Fruit fly (Drosophila melanogaster) whole organism, wandering third instar larva: Measurements from ENCODE around the gene Ocrl.

ENCODE experiments used
- Abd-B ChIP-seq: fragments of >200 bp; optimal IDR thresholded peaks from 2 replicates; lab custom pipeline; 2017; ENCODE audit warnings: missing biosample characterization, missing genetic modification characterization
- CG32264 ChIP-seq: fragments of 200-800 bp; sonication (Bioruptor generic); optimal IDR thresholded peaks from 2 replicates; lab custom pipeline; 2016; ENCODE audit warnings: missing biosample characterization, missing genetic modification characterization
- CG9705 ChIP-seq: fragments of 200-800 bp; sonication (Bioruptor generic); optimal IDR thresholded peaks from 2 replicates; lab custom pipeline; 2018; ENCODE audit warnings: missing biosample characterization, mild to moderate bottlenecking, missing genetic modification characterization
- CrebA ChIP-seq: fragments of 200-800 bp; sonication (Bioruptor generic); optimal IDR thresholded peaks from 2 replicates; lab custom pipeline; 2016; ENCODE audit warnings: missing biosample characterization, mild to moderate bottlenecking, missing genetic modification characterization, borderline replicate concordance
- Dfd ChIP-seq: fragments of >200 bp; optimal IDR thresholded peaks from 2 replicates; lab custom pipeline; 2017; ENCODE audit warnings: missing biosample characterization, missing genetic modification characterization
- Dif ChIP-seq: fragments of 200-275, 200-300 bp; sonication (Bioruptor generic); optimal IDR thresholded peaks from 2 replicates; lab custom pipeline; 2018; ENCODE audit warnings: missing biosample characterization, missing genetic modification characterization; ENCODE audit not compliant: partially characterized antibody
- GATAd ChIP-seq: sonication (Bioruptor generic); optimal IDR thresholded peaks from 2 replicates; lab custom pipeline; 2016; ENCODE audit warnings: missing biosample characterization, missing genetic modification characterization
- HLH106 ChIP-seq: fragments of 200-800 bp; optimal IDR thresholded peaks from 3 replicates; lab custom pipeline; 2019; ENCODE audit warnings: missing biosample characterization, mild to moderate bottlenecking, missing genetic modification characterization, moderate library complexity
- Hnf4 ChIP-seq: fragments of 200-800 bp; sonication (Bioruptor generic); optimal IDR thresholded peaks from 2 replicates; lab custom pipeline; 2016; ENCODE audit warnings: missing biosample characterization, mild to moderate bottlenecking, missing genetic modification characterization
- Hr78 ChIP-seq: fragments of >200 bp; optimal IDR thresholded peaks from 2 replicates; lab custom pipeline; 2017; ENCODE audit warnings: missing biosample characterization, missing genetic modification characterization
- Hr83 ChIP-seq: fragments of 200-300 bp; sonication (Bioruptor generic); optimal IDR thresholded peaks from 2 replicates; lab custom pipeline; 2016; ENCODE audit warnings: missing biosample characterization, mild to moderate bottlenecking, missing genetic modification characterization, moderate library complexity; ENCODE audit not compliant: poor library complexity, severe bottlenecking
- Jra ChIP-seq: sonication (Bioruptor generic); optimal IDR thresholded peaks from 2 replicates; lab custom pipeline; 2016; ENCODE audit warnings: missing biosample characterization, missing genetic modification characterization
- Mio ChIP-seq: sonication (Bioruptor generic); optimal IDR thresholded peaks from 2 replicates; lab custom pipeline; 2016; ENCODE audit warnings: missing biosample characterization, missing genetic modification characterization
- Myc ChIP-seq: fragments of >200 bp; optimal IDR thresholded peaks from 2 replicates; lab custom pipeline; 2017
- N ChIP-seq: fragments of >200 bp; optimal IDR thresholded peaks from 2 replicates; lab custom pipeline; 2018; ENCODE audit warnings: missing biosample characterization, missing external identifiers, missing genetic modification characterization
- OdsH ChIP-seq: fragments of 200-800 bp; sonication (Bioruptor generic); optimal IDR thresholded peaks from 2 replicates; lab custom pipeline; 2016; ENCODE audit warnings: missing biosample characterization, mild to moderate bottlenecking, missing genetic modification characterization
- Rel ChIP-seq, 2 experiments: fragments of 200-800 bp; sonication (Bioruptor generic) in 1 of 2; optimal IDR thresholded peaks; 2 replicates in 1 of 2; 3 replicates in 1 of 2; lab custom pipeline; 2016 to 2019; ENCODE audit warnings: mild to moderate bottlenecking in 2 of 2, missing biosample characterization in 2 of 2, missing genetic modification characterization in 2 of 2, moderate library complexity in 1 of 2
- Sp1 ChIP-seq: fragments of 200-800 bp; sonication (Bioruptor generic); optimal IDR thresholded peaks from 3 replicates; lab custom pipeline; 2019; ENCODE audit warnings: missing biosample characterization, mild to moderate bottlenecking, missing genetic modification characterization, moderate library complexity
- Vsx2 ChIP-seq: fragments of 200-300, 225-300 bp; sonication (Bioruptor generic); optimal IDR thresholded peaks from 2 replicates; lab custom pipeline; 2018; ENCODE audit warnings: missing biosample characterization, missing genetic modification characterization; ENCODE audit not compliant: partially characterized antibody
- br ChIP-seq: fragments of 200-800 bp; sonication (Bioruptor generic); optimal IDR thresholded peaks from 2 replicates; lab custom pipeline; 2016; ENCODE audit warnings: missing biosample characterization, missing genetic modification characterization
- brk ChIP-seq: fragments of 200-800 bp; sonication (Bioruptor generic); optimal IDR thresholded peaks from 2 replicates; lab custom pipeline; 2016; ENCODE audit warnings: missing biosample characterization, mild to moderate bottlenecking, missing genetic modification characterization
- dl ChIP-seq, 2 experiments: fragments of 175-275, 200-275 bp in 1 of 2; fragments of 200-275 bp in 1 of 2; sonication (Bioruptor generic); optimal IDR thresholded peaks; lab custom pipeline; 2018; ENCODE audit warnings: mild to moderate bottlenecking in 2 of 2, missing biosample characterization in 2 of 2, missing genetic modification characterization in 2 of 2, moderate library complexity in 2 of 2; ENCODE audit not compliant: partially characterized antibody in 2 of 2, insufficient read depth in 1 of 2
- dmrt93B ChIP-seq: fragments of 200-800 bp; sonication (Bioruptor generic); optimal IDR thresholded peaks from 2 replicates; lab custom pipeline; 2018; ENCODE audit warnings: missing biosample characterization, mild to moderate bottlenecking, missing genetic modification characterization
- dsf ChIP-seq: sonication (Bioruptor generic); optimal IDR thresholded peaks from 2 replicates; lab custom pipeline; 2016; ENCODE audit warnings: missing biosample characterization, missing genetic modification characterization, borderline replicate concordance
- ey ChIP-seq: fragments of 200-800 bp; sonication (Bioruptor generic); optimal IDR thresholded peaks from 2 replicates; lab custom pipeline; 2016; ENCODE audit warnings: missing biosample characterization, missing genetic modification characterization
- foxo ChIP-seq, 2 experiments: fragments of 200-800 bp; sonication (Bioruptor generic); optimal IDR thresholded peaks; 2 replicates in 1 of 2; 3 replicates in 1 of 2; lab custom pipeline; 2016 to 2017; ENCODE audit warnings: missing biosample characterization in 2 of 2, missing genetic modification characterization in 2 of 2
- fru ChIP-seq: fragments of 200-800 bp; sonication (Bioruptor generic); optimal IDR thresholded peaks from 3 replicates; lab custom pipeline; 2016; ENCODE audit warnings: missing biosample characterization, mild to moderate bottlenecking, missing genetic modification characterization
- h ChIP-seq: fragments of 200-800 bp; sonication (Bioruptor generic); optimal IDR thresholded peaks from 3 replicates; lab custom pipeline; 2016; ENCODE audit warnings: missing biosample characterization, mild to moderate bottlenecking, missing genetic modification characterization
- jim ChIP-seq: fragments of 175-275, 200-325 bp; sonication (Bioruptor generic); optimal IDR thresholded peaks from 2 replicates; lab custom pipeline; 2016; ENCODE audit warnings: missing biosample characterization, mild to moderate bottlenecking, missing genetic modification characterization
- lola ChIP-seq: fragments of >200 bp; optimal IDR thresholded peaks from 2 replicates; lab custom pipeline; 2017; ENCODE audit warnings: missing biosample characterization, missing genetic modification characterization
- pan ChIP-seq: fragments of >200 bp; optimal IDR thresholded peaks from 2 replicates; lab custom pipeline; 2017
- psq ChIP-seq: fragments of 200-800 bp; sonication (Bioruptor generic); optimal IDR thresholded peaks from 3 replicates; lab custom pipeline; 2017; ENCODE audit warnings: missing biosample characterization, mild to moderate bottlenecking, missing genetic modification characterization, moderate library complexity
- rgr ChIP-seq: fragments of 200-800 bp; sonication (Bioruptor generic); optimal IDR thresholded peaks from 3 replicates; lab custom pipeline; 2016; ENCODE audit warnings: missing biosample characterization, mild to moderate bottlenecking, missing genetic modification characterization
- sage ChIP-seq: fragments of 200-800 bp; sonication (Bioruptor generic); optimal IDR thresholded peaks from 2 replicates; lab custom pipeline; 2016; ENCODE audit warnings: missing biosample characterization, mild to moderate bottlenecking, missing genetic modification characterization
- sv ChIP-seq: fragments of 200-800 bp; sonication (Bioruptor generic); optimal IDR thresholded peaks from 3 replicates; lab custom pipeline; 2016; ENCODE audit warnings: missing biosample characterization, missing genetic modification characterization
- tai ChIP-seq: sonication (Bioruptor generic); optimal IDR thresholded peaks from 2 replicates; lab custom pipeline; 2016; ENCODE audit warnings: missing biosample characterization, missing genetic modification characterization
- usp ChIP-seq: fragments of >200 bp; optimal IDR thresholded peaks from 2 replicates; lab custom pipeline; 2017; ENCODE audit warnings: missing biosample characterization, missing genetic modification characterization
- woc ChIP-seq: sonication (Bioruptor generic); optimal IDR thresholded peaks from 2 replicates; lab custom pipeline; 2016; ENCODE audit warnings: missing biosample characterization, mild to moderate bottlenecking, missing genetic modification characterization

Gene Ocrl

DNA sequence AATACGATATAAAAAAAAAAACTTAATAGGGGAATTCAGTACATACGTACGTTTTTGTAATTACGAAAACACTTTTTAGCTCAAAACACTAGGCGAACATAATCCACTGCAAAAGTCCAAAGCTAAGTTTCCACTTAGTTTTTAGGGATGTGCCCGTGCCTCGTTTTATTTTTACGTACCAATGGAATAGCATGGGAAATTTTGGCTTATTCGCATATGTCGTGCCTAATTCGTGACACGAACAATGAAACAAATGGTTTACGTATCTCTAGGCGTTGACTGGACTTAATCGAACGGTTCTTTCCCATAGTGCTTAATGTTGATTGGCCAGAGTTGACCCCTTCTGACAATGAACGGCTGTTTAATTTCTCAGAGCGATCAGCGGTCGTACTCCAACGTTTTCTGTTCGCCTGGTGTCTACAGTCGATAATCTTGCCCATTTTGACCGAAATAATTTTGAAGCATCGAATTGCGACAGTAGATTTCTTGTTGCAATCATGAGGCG, 43.1 kb upstream of the Ocrl start, which contains the start of gene CG14818:
TSS of gene CG14818 (minus strand) at position 169 of the 505 bp plus-strand sequence.
- no peak for TF ChIP-seq Myc (lab: Kevin White, UChicago)
- TF ChIP-seq Dfd (GFP tag; lab: Kevin White, UChicago): no peak
- TF ChIP-seq dl (GFP tag; optimal IDR thresholded peaks at IDR 0.05; lab: Kevin White, UChicago; ENCODE audit: insufficient read depth in 1 of 2, partially characterized antibody in 2 of 2): no peak
- TF ChIP-seq Hr83 (GFP tag; lab: Kevin White, UChicago): no peak
- peak; percentile 47 for TF ChIP-seq sv (GFP tag; lab: Kevin White, UChicago)
- peak; percentile 66 for TF ChIP-seq rgr (GFP tag; lab: Kevin White, UChicago)
- TF ChIP-seq dmrt93B (GFP tag; lab: Kevin White, UChicago): no peak
- no peak for TF ChIP-seq Mio (GFP tag; lab: Kevin White, UChicago)
- TF ChIP-seq HLH106: peak; percentile 61
- no peak for TF ChIP-seq GATAd (GFP tag; lab: Kevin White, UChicago)
- no peak for TF ChIP-seq Hr78
- TF ChIP-seq ey (GFP tag; lab: Kevin White, UChicago): peak; percentile 59
- TF ChIP-seq Vsx2 (GFP tag; lab: Kevin White, UChicago): no peak
- peak; percentile 15 for TF ChIP-seq psq (GFP tag; lab: Kevin White, UChicago)
- no peak for TF ChIP-seq Dif (GFP tag; lab: Kevin White, UChicago)
- TF ChIP-seq dsf (GFP tag; lab: Kevin White, UChicago): no peak
- peak; percentile 66 for TF ChIP-seq h (GFP tag; lab: Kevin White, UChicago)
- peak; percentile 14 for TF ChIP-seq OdsH (GFP tag; lab: Kevin White, UChicago)
- no peak for TF ChIP-seq N (GFP tag; lab: Kevin White, UChicago)
- TF ChIP-seq Hnf4: no peak
- TF ChIP-seq CG32264 (GFP tag; lab: Kevin White, UChicago): no peak
- peak; percentile 46 for TF ChIP-seq fru (GFP tag; lab: Kevin White, UChicago)
- peak; percentile 56 for TF ChIP-seq Sp1
- TF ChIP-seq br (GFP tag; lab: Kevin White, UChicago): peak; percentile 30
- no peak for TF ChIP-seq Rel (GFP tag; optimal IDR thresholded peaks at IDR 0.05; lab: Kevin White, UChicago)
- peak; percentile 58 for TF ChIP-seq Rel (tag; optimal IDR thresholded peaks at IDR 0.05; lab: Kevin White, UChicago)
- no peak for TF ChIP-seq lola
- TF ChIP-seq Jra (GFP tag; lab: Kevin White, UChicago): no peak
- peak in 1 of 2 experiments; percentile 67 for TF ChIP-seq foxo (GFP tag; optimal IDR thresholded peaks at IDR 0.05; lab: Kevin White, UChicago)
- TF ChIP-seq Abd-B (GFP tag; lab: Kevin White, UChicago): no peak
- TF ChIP-seq sage (GFP tag; lab: Kevin White, UChicago): no peak
- TF ChIP-seq pan (lab: Kevin White, UChicago): no peak
- no peak for TF ChIP-seq usp (GFP tag; lab: Kevin White, UChicago)
- no peak for TF ChIP-seq CrebA (GFP tag; lab: Kevin White, UChicago)
- no peak for TF ChIP-seq brk (GFP tag; lab: Kevin White, UChicago)
- peak; percentile 45 for TF ChIP-seq CG9705 (GFP tag; lab: Kevin White, UChicago)
- no peak for TF ChIP-seq jim
- TF ChIP-seq woc (GFP tag; lab: Kevin White, UChicago): no peak
- TF ChIP-seq tai (GFP tag; lab: Kevin White, UChicago): no peak

- TF ChIP-seq h (GFP tag; lab: Kevin White, UChicago): peak; percentile 32
- TF ChIP-seq N (GFP tag; lab: Kevin White, UChicago): no peak
- TF ChIP-seq Hnf4: no peak
- TF ChIP-seq CG9705 (GFP tag; lab: Kevin White, UChicago): peak; percentile 7
- TF ChIP-seq lola: no peak
- no peak for TF ChIP-seq CG32264 (GFP tag; lab: Kevin White, UChicago)
- TF ChIP-seq sage (GFP tag; lab: Kevin White, UChicago): no peak
- TF ChIP-seq foxo (GFP tag; optimal IDR thresholded peaks at IDR 0.05; lab: Kevin White, UChicago): peak in 1 of 2 experiments; percentile 50
- TF ChIP-seq GATAd (GFP tag; lab: Kevin White, UChicago): no peak
- TF ChIP-seq dl (GFP tag; optimal IDR thresholded peaks at IDR 0.05; lab: Kevin White, UChicago; ENCODE audit: insufficient read depth in 1 of 2, partially characterized antibody in 2 of 2): no peak
- TF ChIP-seq woc (GFP tag; lab: Kevin White, UChicago): peak; percentile 17
- TF ChIP-seq Rel (GFP tag; optimal IDR thresholded peaks at IDR 0.05; lab: Kevin White, UChicago): no peak
- no peak for TF ChIP-seq Rel (tag; optimal IDR thresholded peaks at IDR 0.05; lab: Kevin White, UChicago)
- TF ChIP-seq Abd-B (GFP tag; lab: Kevin White, UChicago): no peak
- TF ChIP-seq OdsH (GFP tag; lab: Kevin White, UChicago): no peak
- TF ChIP-seq br (GFP tag; lab: Kevin White, UChicago): peak; percentile 34
- TF ChIP-seq dmrt93B (GFP tag; lab: Kevin White, UChicago): no peak
- TF ChIP-seq Vsx2 (GFP tag; lab: Kevin White, UChicago): no peak
- no peak for TF ChIP-seq tai (GFP tag; lab: Kevin White, UChicago)
- peak; percentile 53 for TF ChIP-seq HLH106
- no peak for TF ChIP-seq dsf (GFP tag; lab: Kevin White, UChicago)
- TF ChIP-seq jim: no peak
- no peak for TF ChIP-seq Myc (lab: Kevin White, UChicago)
- TF ChIP-seq psq (GFP tag; lab: Kevin White, UChicago): no peak
- no peak for TF ChIP-seq pan (lab: Kevin White, UChicago)
- peak; percentile 51 for TF ChIP-seq fru (GFP tag; lab: Kevin White, UChicago)
- TF ChIP-seq Hr78: no peak
- no peak for TF ChIP-seq Mio (GFP tag; lab: Kevin White, UChicago)
- peak; percentile 41 for TF ChIP-seq rgr (GFP tag; lab: Kevin White, UChicago)
- TF ChIP-seq Dfd (GFP tag; lab: Kevin White, UChicago): no peak
- TF ChIP-seq CrebA (GFP tag; lab: Kevin White, UChicago): no peak
- no peak for TF ChIP-seq Jra (GFP tag; lab: Kevin White, UChicago)
- no peak for TF ChIP-seq usp (GFP tag; lab: Kevin White, UChicago)
- TF ChIP-seq Hr83 (GFP tag; lab: Kevin White, UChicago): no peak
- peak; percentile 34 for TF ChIP-seq Sp1
- peak; percentile 18 for TF ChIP-seq ey (GFP tag; lab: Kevin White, UChicago)
- TF ChIP-seq brk (GFP tag; lab: Kevin White, UChicago): no peak
- no peak for TF ChIP-seq Dif (GFP tag; lab: Kevin White, UChicago)
- TF ChIP-seq sv (GFP tag; lab: Kevin White, UChicago): no peak
- TF ChIP-seq, all 38 proteins: peak for 10
Measured at dm6 chrX:1880139-1880556, 42.6 kb upstream of the Ocrl start, which contains the start of gene Coa8. Coa8 (plus strand) TSS chrX:1880282.
